Fruit fly (Drosophila melanogaster): ENCODE measurements around the gene danr.

The danr gene

dm6 chr3R:25183484-25184442 lies 45.9 kb downstream of the danr start, which contains the start of gene dan (continued):
- peak; percentile 43 for TF ChIP-seq lab (GFP tag; optimal IDR thresholded peaks at IDR 0.05)
- TF ChIP-seq Trl (optimal IDR thresholded peaks at IDR 0.05), result peak; percentile 76 to 77
- no peak for TF ChIP-seq Trl (GFP tag; optimal IDR thresholded peaks at IDR 0.05)
- TF ChIP-seq onecut (GFP tag; IDR thresholded peaks at IDR 0.05), result no peak
- TF ChIP-seq CG18011 (GFP tag; optimal IDR thresholded peaks at IDR 0.05), result no peak
- TF ChIP-seq CG8281 (tag; optimal IDR thresholded peaks at IDR 0.05), result no peak
- TF ChIP-seq CG7963 (GFP tag; IDR thresholded peaks at IDR 0.05; ENCODE audit: partially characterized antibody), result no peak
- TF ChIP-seq ssp (GFP tag; IDR thresholded peaks at IDR 0.05), result no peak
- TF ChIP-seq dmrt11E (tag; optimal IDR thresholded peaks at IDR 0.05), result peak; percentile 75
- no peak for TF ChIP-seq unc-4 (GFP tag; IDR thresholded peaks at IDR 0.05; ENCODE audit: partially characterized antibody)
- no peak for TF ChIP-seq CG7372 (GFP tag; IDR thresholded peaks at IDR 0.05)
- no peak for TF ChIP-seq CG1792 (GFP tag; optimal IDR thresholded peaks at IDR 0.05)
- TF ChIP-seq sens (GFP tag), result peak; percentile 83
- TF ChIP-seq CG2199 (GFP tag; IDR thresholded peaks at IDR 0.05), result no peak
- peak; percentile 23 for TF ChIP-seq Fer3 (tag; optimal IDR thresholded peaks at IDR 0.05)
- no peak for TF ChIP-seq CG6854 (GFP tag; optimal IDR thresholded peaks at IDR 0.05)
- no peak for TF ChIP-seq rib (GFP tag; IDR thresholded peaks at IDR 0.05)
- TF ChIP-seq Blimp-1 (GFP tag; optimal IDR thresholded peaks at IDR 0.05), result peak; percentile 32
- TF ChIP-seq Pdp1 (GFP tag; optimal IDR thresholded peaks at IDR 0.05), result peak in 1 of 2 experiments; percentile 5
- peak; percentile 32; the same call in 1 of the 2 replicates for TF ChIP-seq lmd (GFP tag; IDR thresholded peaks at IDR 0.05)
- TF ChIP-seq az2 (GFP tag; optimal IDR thresholded peaks at IDR 0.05), result peak; percentile 26
- peak; percentile 27 for TF ChIP-seq CG33557 (GFP tag; optimal IDR thresholded peaks at IDR 0.05)
- no peak for TF ChIP-seq HLH3B (GFP tag; IDR thresholded peaks at IDR 0.05)
- peak; percentile 5 for TF ChIP-seq CG17385 (GFP tag; optimal IDR thresholded peaks at IDR 0.05)
- TF ChIP-seq NFAT (GFP tag; IDR thresholded peaks at IDR 0.05), result no peak
- TF ChIP-seq CG7839 (tag; optimal IDR thresholded peaks at IDR 0.05), result peak; percentile 71
- peak; percentile 47 for TF ChIP-seq CG10209 (GFP tag; optimal IDR thresholded peaks at IDR 0.05)
- TF ChIP-seq bsh (GFP tag; optimal IDR thresholded peaks at IDR 0.05), result peak in 1 of 2 experiments; percentile 38
- TF ChIP-seq D (optimal IDR thresholded peaks at IDR 0.05), result no peak
- TF ChIP-seq D (GFP tag; optimal IDR thresholded peaks at IDR 0.05), result peak; percentile 9
- peak; percentile 14 for TF ChIP-seq Chrac-16 (GFP tag; optimal IDR thresholded peaks at IDR 0.05)
- peak; percentile 94 for TF ChIP-seq CG15479 (GFP tag; optimal IDR thresholded peaks at IDR 0.05)
- peak; percentile 86 for TF ChIP-seq zf30C (GFP tag; optimal IDR thresholded peaks at IDR 0.05)
- no peak for TF ChIP-seq Oaz (GFP tag; IDR thresholded peaks at IDR 0.05)
- peak; percentile 48 for TF ChIP-seq Hr3 (GFP tag; optimal IDR thresholded peaks at IDR 0.05)
- TF ChIP-seq Hr39 (optimal IDR thresholded peaks at IDR 0.05), result no peak
- no peak for TF ChIP-seq nerfin-2 (GFP tag; IDR thresholded peaks at IDR 0.05; ENCODE audit: partially characterized antibody)
- TF ChIP-seq Sox100B (GFP tag; optimal IDR thresholded peaks at IDR 0.05), result peak; percentile 38
- peak; percentile 38 for TF ChIP-seq fd96Cb (tag; optimal IDR thresholded peaks at IDR 0.05)
- TF ChIP-seq Deaf1 (tag; optimal IDR thresholded peaks at IDR 0.05), result peak; percentile 92
- peak; percentile 63 for TF ChIP-seq Ssrp (tag; optimal IDR thresholded peaks at IDR 0.05)
- TF ChIP-seq bcd (GFP tag; optimal IDR thresholded peaks at IDR 0.05), result peak; percentile 40
- no peak for TF ChIP-seq gcm (GFP tag; optimal IDR thresholded peaks at IDR 0.05)
- TF ChIP-seq CG17802 (tag; optimal IDR thresholded peaks at IDR 0.05), result no peak
- TF ChIP-seq CG15696 (tag; optimal IDR thresholded peaks at IDR 0.05), result peak; percentile 68
- TF ChIP-seq CG11504 (tag; optimal IDR thresholded peaks at IDR 0.05), result peak; percentile 64
- peak; percentile 45 for TF ChIP-seq Xbp1 (GFP tag; optimal IDR thresholded peaks at IDR 0.05)
- peak; percentile 21 for TF ChIP-seq CG10462 (GFP tag; optimal IDR thresholded peaks at IDR 0.05)
